Fruit fly (Drosophila melanogaster) whole organism, embryonic: ENCODE measurements around the gene Unc-115b.

Experiments used
- Atf3 ChIP-seq: fragments of 200-800 bp; sonication (Bioruptor generic); optimal IDR thresholded peaks from 3 replicates; lab custom pipeline; 2016; ENCODE audit warnings: missing biosample characterization, missing genetic modification characterization
- CG10209 ChIP-seq: fragments of 200-800 bp; sonication (Bioruptor generic); optimal IDR thresholded peaks from 3 replicates; lab custom pipeline; 2017; ENCODE audit warnings: missing biosample characterization, mild to moderate bottlenecking, missing genetic modification characterization, missing genetic modification reagents
- CG10274 ChIP-seq: fragments of 200-800 bp; sonication (Bioruptor generic); optimal IDR thresholded peaks from 3 replicates; lab custom pipeline; 2017; ENCODE audit warnings: missing biosample characterization, mild to moderate bottlenecking, missing genetic modification characterization
- CG10321 ChIP-seq: fragments of 200-800 bp; sonication (Bioruptor generic); IDR thresholded peaks from 2 replicates; pipeline ENCODE4 v1.3.6; 2022; ENCODE audit warnings: missing biosample characterization, missing genetic modification characterization
- CG10366 ChIP-seq: fragments of 200-800 bp; sonication (Bioruptor generic); IDR thresholded peaks from 2 replicates; pipeline ENCODE4 v1.3.6; 2022; ENCODE audit warnings: missing biosample characterization, missing genetic modification characterization
- CG11085 ChIP-seq: fragments of 200-800 bp; sonication (Bioruptor generic); IDR thresholded peaks from 2 replicates; pipeline ENCODE4 v1.3.6; 2022; ENCODE audit warnings: missing biosample characterization, missing genetic modification characterization
- CG11504 ChIP-seq: fragments of 200-800 bp; sonication (Bioruptor generic); optimal IDR thresholded peaks from 3 replicates; lab custom pipeline; 2019; ENCODE audit warnings: missing biosample characterization, mild to moderate bottlenecking, missing genetic modification characterization, moderate library complexity
- CG12219 ChIP-seq: fragments of 200-800 bp; sonication (Bioruptor generic); optimal IDR thresholded peaks from 3 replicates; lab custom pipeline; 2018; ENCODE audit warnings: missing biosample characterization, mild to moderate bottlenecking, missing genetic modification characterization
- CG13296 ChIP-seq: fragments of 200-800 bp; sonication (Bioruptor generic); optimal IDR thresholded peaks from 3 replicates; lab custom pipeline; 2018; ENCODE audit warnings: missing biosample characterization, mild to moderate bottlenecking, missing genetic modification characterization
- CG15011 ChIP-seq: fragments of 200-800 bp; sonication (Bioruptor generic); optimal IDR thresholded peaks from 3 replicates; lab custom pipeline; 2018; ENCODE audit warnings: missing biosample characterization, mild to moderate bottlenecking, missing genetic modification characterization
- CG18262 ChIP-seq: fragments of 200-800 bp; optimal IDR thresholded peaks from 3 replicates; lab custom pipeline; 2019; ENCODE audit warnings: missing biosample characterization, mild to moderate bottlenecking, missing genetic modification characterization, moderate library complexity
- CG2202 ChIP-seq: fragments of 200-800 bp; sonication (Bioruptor generic); optimal IDR thresholded peaks from 2 replicates; lab custom pipeline; 2018; ENCODE audit warnings: missing biosample characterization, mild to moderate bottlenecking, missing genetic modification characterization
- CG3838 ChIP-seq: fragments of 200-800 bp; sonication (Bioruptor generic); optimal IDR thresholded peaks from 3 replicates; lab custom pipeline; 2016; ENCODE audit warnings: missing biosample characterization, missing genetic modification characterization
- CG4282 ChIP-seq: fragments of 200-800 bp; sonication (Bioruptor generic); optimal IDR thresholded peaks from 2 replicates; lab custom pipeline; 2016; ENCODE audit warnings: missing biosample characterization, missing genetic modification characterization
- CG5953 ChIP-seq: fragments of 200-800 bp; sonication (Bioruptor generic); IDR thresholded peaks from 2 replicates; pipeline ENCODE4 v1.3.6; 2022; ENCODE audit warnings: missing biosample characterization, missing genetic modification characterization
- CG7556 ChIP-seq: fragments of 200-800 bp; sonication (Bioruptor generic); optimal IDR thresholded peaks from 2 replicates; lab custom pipeline; 2017; ENCODE audit warnings: missing biosample characterization, mild to moderate bottlenecking, missing genetic modification characterization
- CG8765 ChIP-seq: fragments of 200-800 bp; sonication (Bioruptor generic); IDR thresholded peaks from 2 replicates; pipeline ENCODE4 v1.3.6; 2022; ENCODE audit warnings: missing biosample characterization, missing genetic modification characterization
- Dbx ChIP-seq: fragments of 200-800 bp; sonication (Bioruptor generic); IDR thresholded peaks from 3 replicates; pipeline ENCODE4 v1.3.6; 2022; ENCODE audit warnings: missing biosample characterization, missing genetic modification characterization
- Ets97D ChIP-seq: fragments of 200-800 bp; sonication (Bioruptor generic); optimal IDR thresholded peaks from 3 replicates; lab custom pipeline; 2016; ENCODE audit warnings: missing biosample characterization, missing genetic modification characterization
- HHEX ChIP-seq: fragments of 200-800 bp; sonication (Bioruptor generic); optimal IDR thresholded peaks from 3 replicates; lab custom pipeline; 2017; ENCODE audit warnings: missing biosample characterization, mild to moderate bottlenecking, missing genetic modification characterization, missing genetic modification reagents
- HLH4C ChIP-seq: fragments of 200-800 bp; sonication (Bioruptor generic); IDR thresholded peaks from 3 replicates; pipeline ENCODE4 v1.3.6; 2022; ENCODE audit warnings: missing biosample characterization, missing genetic modification characterization; ENCODE audit not compliant: partially characterized antibody
- Hr51 ChIP-seq, 2 experiments: fragments of 200-800 bp; sonication (Bioruptor generic); optimal IDR thresholded peaks; 2 replicates in 1 of 2; 3 replicates in 1 of 2; lab custom pipeline; 2016 to 2018; ENCODE audit warnings: missing biosample characterization in 2 of 2, missing genetic modification characterization in 2 of 2, mild to moderate bottlenecking in 1 of 2, moderate library complexity in 1 of 2
- Neu2 ChIP-seq: fragments of 200-800 bp; sonication (Bioruptor generic); optimal IDR thresholded peaks from 3 replicates; lab custom pipeline; 2016; ENCODE audit warnings: missing biosample characterization, missing genetic modification characterization, borderline replicate concordance
- Optix ChIP-seq: fragments of 200-800 bp; sonication (Bioruptor generic); IDR thresholded peaks from 3 replicates; pipeline ENCODE4 v1.3.6; 2022; ENCODE audit warnings: missing biosample characterization, missing genetic modification characterization
- Pdp1 ChIP-seq, 2 experiments: fragments of 200-800 bp; sonication (Bioruptor generic); optimal IDR thresholded peaks; 3 replicates each; lab custom pipeline; 2016; ENCODE audit warnings: missing biosample characterization in 2 of 2, missing genetic modification characterization in 2 of 2, mild to moderate bottlenecking in 1 of 2, moderate library complexity in 1 of 2
- Six4 ChIP-seq: fragments of 200-800 bp; sonication (Bioruptor generic); optimal IDR thresholded peaks from 2 replicates; lab custom pipeline; 2016; ENCODE audit warnings: missing biosample characterization, missing genetic modification characterization
- Sox100B ChIP-seq: fragments of 200-800 bp; sonication (Bioruptor generic); optimal IDR thresholded peaks from 3 replicates; lab custom pipeline; 2018; ENCODE audit warnings: missing biosample characterization, mild to moderate bottlenecking, missing genetic modification characterization
- Stat92E ChIP-seq, 3 experiments: fragments of >200 bp in 2 of 3; fragments of 200-800 bp in 1 of 3; sonication (Bioruptor generic) in 1 of 3; optimal IDR thresholded peaks; 2 replicates each; lab custom pipeline; 2017 to 2019; ENCODE audit warnings: missing biosample characterization in 3 of 3, missing genetic modification characterization in 3 of 3, mild to moderate bottlenecking in 1 of 3, moderate library complexity in 1 of 3
- Taf1 ChIP-seq: fragments of 200-800 bp; sonication (Bioruptor generic); IDR thresholded peaks from 2 replicates; pipeline ENCODE4 v1.3.6; 2022; ENCODE audit warnings: missing biosample characterization, missing genetic modification characterization
- ac ChIP-seq: fragments of 200-800 bp; sonication (Bioruptor generic); optimal IDR thresholded peaks from 3 replicates; lab custom pipeline; 2017; ENCODE audit warnings: missing biosample characterization, mild to moderate bottlenecking, missing genetic modification characterization
- bbx ChIP-seq: fragments of 200-800 bp; sonication (Bioruptor generic); IDR thresholded peaks from 2 replicates; pipeline ENCODE4 v1.3.6; 2022; ENCODE audit warnings: missing biosample characterization, missing genetic modification characterization; ENCODE audit not compliant: partially characterized antibody
- caup ChIP-seq: fragments of 200-800 bp; sonication (Bioruptor generic); optimal IDR thresholded peaks from 3 replicates; lab custom pipeline; 2017; ENCODE audit warnings: missing biosample characterization, mild to moderate bottlenecking, missing genetic modification characterization, moderate library complexity; ENCODE audit not compliant: severe bottlenecking
- ci ChIP-seq: fragments of 200-800 bp; sonication (Bioruptor generic); IDR thresholded peaks from 3 replicates; pipeline ENCODE4 v1.3.6; 2022; ENCODE audit warnings: missing biosample characterization, missing genetic modification characterization
- croc ChIP-seq: fragments of 200-800 bp; sonication (Bioruptor generic); conservative IDR thresholded peaks from 3 replicates; pipeline ENCODE4 v1.3.6; 2022; ENCODE audit warnings: missing biosample characterization, missing genetic modification characterization
- da ChIP-seq: fragments of 200-800 bp; sonication (Bioruptor generic); optimal IDR thresholded peaks from 2 replicates; lab custom pipeline; 2016; ENCODE audit warnings: missing biosample characterization, missing genetic modification characterization
- en ChIP-seq: fragments of 200-800 bp; sonication (Bioruptor generic); optimal IDR thresholded peaks from 2 replicates; lab custom pipeline; 2016; ENCODE audit warnings: missing biosample characterization, missing genetic modification characterization
- fd102C ChIP-seq: fragments of 200-800 bp; sonication (Bioruptor generic); optimal IDR thresholded peaks from 2 replicates; lab custom pipeline; 2018; ENCODE audit warnings: missing biosample characterization, mild to moderate bottlenecking, missing genetic modification characterization, moderate library complexity
- fru ChIP-seq: fragments of >200 bp; optimal IDR thresholded peaks from 2 replicates; lab custom pipeline; 2017
- hkb ChIP-seq, 2 experiments: fragments of 200-800 bp in 1 of 2; fragments of >200 bp in 1 of 2; sonication (Bioruptor generic) in 1 of 2; IDR thresholded peaks in 1 of 2; optimal IDR thresholded peaks in 1 of 2; 2 replicates each; pipeline versions ENCODE4 v1.3.6 to Lab custom; 2017 to 2022; ENCODE audit warnings: missing biosample characterization in 1 of 2, missing genetic modification characterization in 1 of 2
- ind ChIP-seq: fragments of 200-800 bp; sonication (Bioruptor generic); optimal IDR thresholded peaks from 3 replicates; lab custom pipeline; 2016; ENCODE audit warnings: missing biosample characterization, missing genetic modification characterization
- inv ChIP-seq: fragments of 200-800 bp; sonication (Bioruptor generic); IDR thresholded peaks from 2 replicates; pipeline ENCODE4 v1.3.6; 2022; ENCODE audit warnings: missing biosample characterization, missing genetic modification characterization; ENCODE audit not compliant: partially characterized antibody
- oc ChIP-seq: fragments of 200-800 bp; sonication (Bioruptor generic); optimal IDR thresholded peaks from 2 replicates; lab custom pipeline; 2018; ENCODE audit warnings: missing biosample characterization, mild to moderate bottlenecking, missing genetic modification characterization, moderate library complexity
- org-1 ChIP-seq: fragments of 200-800 bp; sonication (Bioruptor generic); optimal IDR thresholded peaks from 2 replicates; lab custom pipeline; 2017; ENCODE audit warnings: missing biosample characterization, missing genetic modification characterization
- pita ChIP-seq: fragments of 200-800 bp; sonication (Bioruptor generic); optimal IDR thresholded peaks from 2 replicates; lab custom pipeline; 2017; ENCODE audit warnings: missing biosample characterization, mild to moderate bottlenecking, missing genetic modification characterization
- pzg ChIP-seq: fragments of 200-800 bp; sonication (Bioruptor generic); optimal IDR thresholded peaks from 3 replicates; lab custom pipeline; 2018; ENCODE audit warnings: missing biosample characterization, mild to moderate bottlenecking, missing genetic modification characterization, moderate library complexity
- ro ChIP-seq: fragments of 200-800 bp; sonication (Bioruptor generic); IDR thresholded peaks from 2 replicates; pipeline ENCODE4 v1.3.6; 2022; ENCODE audit warnings: missing biosample characterization, missing genetic modification characterization
- shn ChIP-seq: fragments of 200-800 bp; sonication (Bioruptor generic); optimal IDR thresholded peaks from 3 replicates; lab custom pipeline; 2016; ENCODE audit warnings: missing biosample characterization, missing genetic modification characterization
- sim ChIP-seq: fragments of 200-800 bp; sonication (Bioruptor generic); IDR thresholded peaks from 2 replicates; pipeline ENCODE4 v1.3.6; 2022; ENCODE audit warnings: missing biosample characterization, missing genetic modification characterization
- tgo ChIP-seq: fragments of 200-800 bp; sonication (Bioruptor generic); IDR thresholded peaks from 3 replicates; pipeline ENCODE4 v1.3.6; 2022; ENCODE audit warnings: missing biosample characterization, missing genetic modification characterization
- toy ChIP-seq: fragments of 200-800 bp; sonication (Bioruptor generic); IDR thresholded peaks from 2 replicates; pipeline ENCODE4 v1.3.6; 2022; ENCODE audit warnings: missing biosample characterization, missing genetic modification characterization
- tx ChIP-seq: fragments of 200-800 bp; sonication (Bioruptor generic); optimal IDR thresholded peaks from 2 replicates; lab custom pipeline; 2016; ENCODE audit warnings: missing biosample characterization, missing genetic modification characterization

Unc-115b gene

dm6 chr3R:9702567-9702966, 10.0 kb upstream of the Unc-115b start (continued):
- TF ChIP-seq oc (tag; lab: Kevin White, UChicago) (peak; percentile 89), Taf1 (GFP tag; lab: Robert Waterston, UW) (no peak), CG5953 (GFP tag; lab: Robert Waterston, UW) (no peak), CG3838 (GFP tag; lab: Kevin White, UChicago) (peak; percentile 51), CG11085 (GFP tag; lab: Robert Waterston, UW) (no peak), en (GFP tag; lab: Kevin White, UChicago) (peak; percentile 70), bbx (no peak), caup (peak; percentile 87), HLH4C (GFP tag; lab: Robert Waterston, UW) (no peak), CG15011 (GFP tag; lab: Kevin White, UChicago) (peak; percentile 86), CG10321 (GFP tag; lab: Robert Waterston, UW) (no peak), ind (GFP tag; lab: Kevin White, UChicago) (peak; percentile 92), pzg (GFP tag; lab: Kevin White, UChicago) (peak; percentile 6), Neu2 (GFP tag; lab: Kevin White, UChicago) (no peak), Six4 (GFP tag; lab: Kevin White, UChicago) (peak; percentile 87), croc (GFP tag; lab: Robert Waterston, UW) (peak; percentile 76), HHEX (peak; percentile 88), Pdp1 (GFP tag; optimal IDR thresholded peaks at IDR 0.05; lab: Kevin White, UChicago) (peak; percentile 83 to 84), CG7556 (GFP tag; lab: Kevin White, UChicago) (peak; percentile 82), Sox100B (GFP tag; lab: Kevin White, UChicago) (peak; percentile 86), hkb (optimal IDR thresholded peaks at IDR 0.05; lab: Kevin White, UChicago) (no peak), hkb (GFP tag; IDR thresholded peaks at IDR 0.05; lab: Robert Waterston, UW) (no peak), ac (GFP tag; lab: Kevin White, UChicago) (peak; percentile 82), Stat92E (GFP tag; optimal IDR thresholded peaks at IDR 0.05; lab: Kevin White, UChicago) (peak in 1 of 3 experiments; percentile 49), ci (GFP tag; lab: Robert Waterston, UW) (no peak), shn (GFP tag; lab: Kevin White, UChicago) (peak; percentile 82), CG2202 (tag; lab: Kevin White, UChicago) (peak; percentile 81), CG12219 (peak; percentile 90), fru (no peak), CG18262 (tag; lab: Kevin White, UChicago) (peak; percentile 89), fd102C (GFP tag; lab: Kevin White, UChicago) (peak; percentile 78), CG10209 (GFP tag; lab: Kevin White, UChicago) (peak; percentile 92), CG8765 (GFP tag; lab: Robert Waterston, UW) (no peak), ro (GFP tag; lab: Robert Waterston, UW) (no peak), Hr51 (GFP tag; optimal IDR thresholded peaks at IDR 0.05; lab: Kevin White, UChicago) (peak; percentile 71 to 93), sim (no peak), da (no peak), Optix (GFP tag; lab: Robert Waterston, UW) (no peak), tgo (GFP tag; lab: Robert Waterston, UW) (no peak), CG13296 (GFP tag; lab: Kevin White, UChicago) (peak; percentile 87), Atf3 (peak; percentile 59), Ets97D (GFP tag; lab: Kevin White, UChicago) (peak; percentile 69), CG11504 (tag; lab: Kevin White, UChicago) (peak; percentile 93), org-1 (GFP tag; lab: Kevin White, UChicago) (peak; percentile 84), CG10274 (peak; percentile 80), CG4282 (GFP tag; lab: Kevin White, UChicago) (peak; percentile 49), CG10366 (GFP tag; lab: Robert Waterston, UW) (no peak), toy (GFP tag; lab: Robert Waterston, UW) (no peak), pita (GFP tag; lab: Kevin White, UChicago) (no peak), tx (GFP tag; lab: Kevin White, UChicago) (peak; percentile 70), Dbx (GFP tag; lab: Robert Waterston, UW) (no peak), inv (GFP tag; lab: Robert Waterston, UW) (no peak)
